Fruit fly (Drosophila melanogaster): ENCODE measurements around the gene CG3652.

The CG3652 gene

DNA sequence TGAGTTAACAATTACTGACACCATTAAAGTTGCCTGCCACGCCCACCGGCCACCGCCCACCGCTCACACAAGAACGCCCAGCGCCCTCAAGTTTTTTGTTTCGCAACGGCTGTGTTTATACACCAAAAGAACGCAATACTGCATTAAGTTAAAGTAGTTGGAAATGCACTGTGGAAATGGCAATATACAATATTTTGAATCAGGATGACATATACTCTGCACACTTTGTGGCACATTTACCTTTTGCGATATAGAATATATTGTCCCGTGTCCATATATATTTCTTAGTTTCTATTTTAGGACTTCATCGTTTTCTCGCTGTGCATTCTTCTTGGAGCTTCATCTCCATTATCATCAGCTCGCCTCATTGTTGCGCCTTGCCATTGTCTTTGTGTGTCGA lies 22.4 kb upstream of the CG3652 start:
- TF ChIP-seq Hnf4 (GFP tag; optimal IDR thresholded peaks at IDR 0.05) (no peak), ey (GFP tag; optimal IDR thresholded peaks at IDR 0.05) (peak; percentile 13), Hr83 (GFP tag; optimal IDR thresholded peaks at IDR 0.05; ENCODE audit: poor library complexity, severe bottlenecking) (no peak), tai (GFP tag; optimal IDR thresholded peaks at IDR 0.05) (no peak), fru (GFP tag; optimal IDR thresholded peaks at IDR 0.05) (peak; percentile 1), Sp1 (GFP tag; optimal IDR thresholded peaks at IDR 0.05) (no peak), foxo (GFP tag; optimal IDR thresholded peaks at IDR 0.05) (peak in 1 of 2 experiments; percentile 1), h (GFP tag; optimal IDR thresholded peaks at IDR 0.05) (no peak)

DNA sequence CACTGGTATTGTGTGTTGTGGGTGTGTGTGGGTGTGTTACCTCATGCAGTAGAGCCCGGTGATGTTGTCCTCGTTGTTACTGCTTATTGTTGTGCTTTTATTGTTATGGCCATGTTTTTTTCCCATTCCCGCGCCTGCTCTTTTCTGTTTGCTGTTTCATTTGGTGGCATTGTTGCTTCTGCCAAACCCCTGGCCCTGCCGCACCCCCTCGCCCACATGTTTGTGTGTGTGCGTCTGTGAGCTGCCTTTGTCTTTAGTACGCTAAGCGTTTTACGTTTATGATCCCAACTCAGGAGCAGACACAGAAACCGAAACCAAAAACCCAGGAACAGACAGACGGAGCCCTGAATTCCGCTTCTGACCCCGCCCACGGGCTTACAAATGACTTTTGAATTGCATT lies 20.4 kb upstream of the CG3652 start:
- no peak for TF ChIP-seq Dif (GFP tag; optimal IDR thresholded peaks at IDR 0.05; ENCODE audit: partially characterized antibody)
- no peak for TF ChIP-seq Rel (GFP tag; optimal IDR thresholded peaks at IDR 0.05)
- no peak for TF ChIP-seq Rel (tag; optimal IDR thresholded peaks at IDR 0.05)
- TF ChIP-seq foxo (GFP tag; optimal IDR thresholded peaks at IDR 0.05), result no peak
- no peak for TF ChIP-seq Sp1 (GFP tag; optimal IDR thresholded peaks at IDR 0.05)
- TF ChIP-seq rgr (GFP tag; optimal IDR thresholded peaks at IDR 0.05), result no peak
- no peak for TF ChIP-seq Jra (GFP tag; optimal IDR thresholded peaks at IDR 0.05)
- no peak for TF ChIP-seq N (GFP tag; optimal IDR thresholded peaks at IDR 0.05)
- TF ChIP-seq dmrt93B (GFP tag; optimal IDR thresholded peaks at IDR 0.05), result no peak
- no peak for TF ChIP-seq Dfd (GFP tag; optimal IDR thresholded peaks at IDR 0.05)
- TF ChIP-seq psq (GFP tag; optimal IDR thresholded peaks at IDR 0.05), result no peak
- TF ChIP-seq h (GFP tag; optimal IDR thresholded peaks at IDR 0.05), result no peak
- no peak for TF ChIP-seq dl (GFP tag; optimal IDR thresholded peaks at IDR 0.05; ENCODE audit: insufficient read depth in 1 of 2, partially characterized antibody in 2 of 2)
- TF ChIP-seq sv (GFP tag; optimal IDR thresholded peaks at IDR 0.05), result no peak
- TF ChIP-seq br (GFP tag; optimal IDR thresholded peaks at IDR 0.05), result no peak
- no peak for TF ChIP-seq usp (GFP tag; optimal IDR thresholded peaks at IDR 0.05)

DNA sequence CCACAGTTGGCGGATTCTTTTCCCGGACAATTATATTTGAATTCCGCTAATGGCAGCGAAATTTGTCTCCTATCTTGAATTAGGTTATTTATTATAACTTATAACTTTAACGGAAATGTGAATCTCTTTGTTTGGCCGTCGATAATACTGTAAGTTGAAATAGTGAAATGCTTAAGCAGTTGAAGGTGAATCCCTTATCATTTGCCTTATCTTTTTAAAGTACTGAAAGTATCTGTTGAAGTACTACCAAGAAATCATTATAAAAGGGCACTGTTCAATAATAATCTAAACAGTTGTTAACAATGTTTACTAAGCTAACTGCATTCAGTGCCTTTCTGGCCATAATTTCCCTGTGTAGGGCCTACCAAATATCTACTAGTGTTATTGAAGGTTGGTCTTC lies 17.2 kb upstream of the CG3652 start, which contains the start of gene CG43055:
Gene CG43055, plus strand, starts transcription at position 301 of the 400 bp plus-strand sequence.
- TF ChIP-seq ey (GFP tag; optimal IDR thresholded peaks at IDR 0.05) (no peak), pan (optimal IDR thresholded peaks at IDR 0.05) (no peak), Vsx2 (GFP tag; optimal IDR thresholded peaks at IDR 0.05; ENCODE audit: partially characterized antibody) (no peak), dsf (GFP tag; optimal IDR thresholded peaks at IDR 0.05; ENCODE audit: borderline replicate concordance) (no peak)

DNA sequence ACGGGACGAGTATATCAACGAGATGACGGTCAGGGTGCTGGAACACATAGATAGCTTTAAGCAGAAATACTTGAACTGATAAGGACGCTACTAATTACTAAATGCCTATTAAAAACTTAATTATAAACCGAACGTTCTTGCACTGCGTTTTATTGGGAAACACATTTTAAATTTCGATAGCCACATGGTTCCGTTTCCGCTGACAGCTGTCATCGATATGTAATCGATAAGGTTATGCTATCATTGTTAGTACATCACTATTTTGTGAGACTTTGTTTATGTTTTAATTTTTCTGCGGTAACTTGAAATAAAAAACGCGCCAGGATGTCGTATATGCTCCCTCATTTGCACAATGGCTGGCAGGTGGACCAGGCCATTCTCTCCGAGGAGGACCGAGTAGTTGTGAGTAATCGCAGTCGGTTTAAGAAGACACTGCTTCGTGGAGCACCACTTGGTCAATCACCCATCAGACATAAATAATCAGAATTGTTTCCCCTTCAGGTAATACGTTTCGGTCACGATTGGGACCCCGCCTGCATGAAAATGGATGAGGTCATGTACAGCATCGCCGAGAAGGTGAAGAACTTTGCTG lies 9.4 kb upstream of the CG3652 start, which contains the start of gene Dim1:
Gene Dim1, plus strand, starts transcription at position 239 of the 592 bp plus-strand sequence.
- TF ChIP-seq usp (GFP tag; optimal IDR thresholded peaks at IDR 0.05) (no peak), Rel (GFP tag; optimal IDR thresholded peaks at IDR 0.05) (no peak), Rel (tag; optimal IDR thresholded peaks at IDR 0.05) (peak; percentile 84), CG9705 (GFP tag; optimal IDR thresholded peaks at IDR 0.05) (peak; percentile 35), Hr83 (GFP tag; optimal IDR thresholded peaks at IDR 0.05; ENCODE audit: poor library complexity, severe bottlenecking) (peak; percentile 35)

DNA sequence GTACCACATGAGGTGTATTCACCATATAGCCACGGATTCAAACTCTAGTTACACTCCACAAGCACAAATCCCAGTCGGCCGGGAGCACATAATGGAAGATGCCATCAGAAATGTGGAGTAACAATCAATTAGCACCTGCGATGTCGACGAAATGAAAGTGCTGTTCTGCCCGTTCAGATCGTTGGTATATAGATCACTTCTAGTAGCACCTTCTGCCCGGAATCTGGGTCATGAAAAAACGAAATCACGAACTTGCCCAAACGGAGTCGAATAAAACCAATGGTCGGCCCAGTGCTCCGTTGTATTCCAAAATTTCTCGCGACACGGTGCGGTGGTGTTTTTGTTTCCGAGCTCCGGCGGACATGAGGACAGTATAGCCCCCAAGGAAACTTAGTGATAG lies 7.0 kb upstream of the CG3652 start, which contains the start of gene CG33003:
Gene CG33003, plus strand, starts transcription at position 301 of the 400 bp plus-strand sequence.
- TF ChIP-seq HLH106 (tag; optimal IDR thresholded peaks at IDR 0.05), result no peak
- no peak for TF ChIP-seq jim (GFP tag; optimal IDR thresholded peaks at IDR 0.05)
- no peak for TF ChIP-seq CG32264 (GFP tag; optimal IDR thresholded peaks at IDR 0.05)
- TF ChIP-seq CG9705 (GFP tag; optimal IDR thresholded peaks at IDR 0.05), result no peak
- no peak for TF ChIP-seq rgr (GFP tag; optimal IDR thresholded peaks at IDR 0.05)
- no peak for TF ChIP-seq tai (GFP tag; optimal IDR thresholded peaks at IDR 0.05)
- no peak for TF ChIP-seq OdsH (GFP tag; optimal IDR thresholded peaks at IDR 0.05)
- TF ChIP-seq N (GFP tag; optimal IDR thresholded peaks at IDR 0.05), result no peak
- TF ChIP-seq Sp1 (GFP tag; optimal IDR thresholded peaks at IDR 0.05), result no peak
- TF ChIP-seq Jra (GFP tag; optimal IDR thresholded peaks at IDR 0.05), result no peak
- no peak for TF ChIP-seq fru (GFP tag; optimal IDR thresholded peaks at IDR 0.05)
- no peak for TF ChIP-seq dmrt93B (GFP tag; optimal IDR thresholded peaks at IDR 0.05)
- TF ChIP-seq pan (optimal IDR thresholded peaks at IDR 0.05), result no peak
- TF ChIP-seq Abd-B (GFP tag; optimal IDR thresholded peaks at IDR 0.05), result no peak
- no peak for TF ChIP-seq ey (GFP tag; optimal IDR thresholded peaks at IDR 0.05)
- TF ChIP-seq br (GFP tag; optimal IDR thresholded peaks at IDR 0.05), result no peak
- no peak for TF ChIP-seq usp (GFP tag; optimal IDR thresholded peaks at IDR 0.05)
- no peak for TF ChIP-seq foxo (GFP tag; optimal IDR thresholded peaks at IDR 0.05)
- no peak for TF ChIP-seq Hnf4 (GFP tag; optimal IDR thresholded peaks at IDR 0.05)
